Fruit fly (Drosophila melanogaster) whole organism: ENCODE data around the gene C901.

Experiments
- CG8478 ChIP-seq: fragments of >200 bp; optimal IDR thresholded peaks from 2 replicates; lab custom pipeline; 2018; ENCODE audit warnings: inconsistent platforms
- pan ChIP-seq: fragments of >200 bp; optimal IDR thresholded peaks from 2 replicates; lab custom pipeline; 2017
- psq ChIP-seq: fragments of >200 bp; optimal IDR thresholded peaks from 2 replicates; lab custom pipeline; 2017
- usp ChIP-seq: fragments of >200 bp; optimal IDR thresholded peaks from 2 replicates; lab custom pipeline; 2017; ENCODE audit warnings: missing biosample characterization, missing genetic modification characterization, mixed read lengths

dm6 chrX:10921665-10922064, 45.3 kb downstream of the C901 start:
- TF ChIP-seq usp (GFP tag; lab: Kevin White, UChicago) (no peak), pan (no peak), CG8478 (lab: Kevin White, UChicago) (no peak), psq (no peak)
